Worm (Caenorhabditis elegans) whole organism, early embryonic: ENCODE results near the gene cth-2.

Source experiments
- B0310.2 ChIP-seq: sonication (generic microtip); optimal IDR thresholded peaks from 2 replicates; lab custom pipeline; 2016; ENCODE audit warnings: mild to moderate bottlenecking, missing genetic modification characterization, missing compliant biosample characterization
- aly-1 ChIP-seq: sonication (generic microtip); optimal IDR thresholded peaks from 2 replicates; lab custom pipeline; 2016; ENCODE audit warnings: missing genetic modification characterization, missing compliant biosample characterization
- ama-1 ChIP-seq: fragments of 150-350 bp; optimal IDR thresholded peaks from 2 replicates; lab custom pipeline; 2014
- ceh-13 ChIP-seq: fragments of 200-800 bp; sonication (Bioruptor generic); optimal IDR thresholded peaks from 2 replicates; lab custom pipeline; 2018; ENCODE audit warnings: mild to moderate bottlenecking, missing genetic modification characterization, missing compliant biosample characterization
- ceh-36 ChIP-seq: sonication (generic microtip); optimal IDR thresholded peaks from 2 replicates; lab custom pipeline; 2016; ENCODE audit warnings: missing genetic modification characterization, inconsistent platforms, missing compliant biosample characterization
- ets-7 ChIP-seq: sonication (generic microtip); optimal IDR thresholded peaks from 2 replicates; lab custom pipeline; 2016; ENCODE audit warnings: missing genotype, missing genetic modification characterization, missing compliant biosample characterization
- flt-1 ChIP-seq: fragments of 200-800 bp; sonication (Bioruptor generic); IDR thresholded peaks from 2 replicates; pipeline ENCODE4 v1.3.6; 2022; ENCODE audit warnings: missing genetic modification characterization, missing compliant biosample characterization
- hmbx-1 ChIP-seq: sonication (generic microtip); optimal IDR thresholded peaks from 2 replicates; lab custom pipeline; 2016; ENCODE audit warnings: mild to moderate bottlenecking, missing genetic modification characterization, missing compliant biosample characterization
- pes-1 ChIP-seq: fragments of 200-800 bp; sonication (Bioruptor generic); IDR thresholded peaks from 2 replicates; pipeline ENCODE4 v1.3.6; 2022; ENCODE audit warnings: missing genetic modification reagents, missing genetic modification characterization, missing compliant biosample characterization
- sea-1 ChIP-seq: fragments of 200-800 bp; sonication (Bioruptor generic); conservative IDR thresholded peaks from 2 replicates; pipeline ENCODE4 v1.3.6; 2022; ENCODE audit warnings: missing genetic modification characterization, missing compliant biosample characterization
- tbx-11 ChIP-seq: fragments of 200-800 bp; sonication (Bioruptor generic); IDR thresholded peaks from 2 replicates; pipeline ENCODE4 v1.3.6; 2022; ENCODE audit warnings: missing genetic modification characterization, missing compliant biosample characterization
- tra-4 ChIP-seq: sonication (generic microtip); optimal IDR thresholded peaks from 2 replicates; lab custom pipeline; 2017; ENCODE audit warnings: missing genetic modification characterization, missing compliant biosample characterization

DNA sequence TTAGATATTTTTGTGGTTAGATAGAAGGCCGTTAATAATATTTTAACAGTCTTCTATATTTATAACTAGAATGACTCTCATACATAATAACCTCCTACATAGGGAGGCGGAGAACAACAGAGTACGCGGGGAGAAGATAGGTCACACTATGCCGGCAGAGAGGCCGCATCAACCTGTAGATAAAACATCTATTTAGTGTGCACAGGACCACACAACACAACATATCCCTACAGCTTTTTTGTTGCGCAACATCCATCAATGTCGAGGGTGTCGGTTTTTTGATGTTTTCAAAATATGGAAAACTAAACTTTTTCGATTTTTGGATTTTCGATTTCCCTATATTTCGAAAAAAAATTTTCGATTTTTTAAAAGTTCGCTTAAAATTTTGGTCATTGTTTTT is 33.1 kb upstream of the cth-2 start:
- TF ChIP-seq ama-1 (lab: Kevin White, UChicago) (no peak), pes-1 (GFP tag; lab: Robert Waterston, UW) (0 out of 2 replicates have a peak, but pooled peaks have one; percentile 4), tbx-11 (no peak; the same call in 1 of the 2 replicates), B0310.2 (tag; lab: Kevin White, UChicago) (no peak), hmbx-1 (no peak), flt-1 (GFP tag; lab: Robert Waterston, UW) (no peak), ets-7 (tag; lab: Kevin White, UChicago) (no peak), ceh-36 (tag; lab: Kevin White, UChicago) (no peak), sea-1 (GFP tag; lab: Robert Waterston, UW) (no peak), aly-1 (no peak), ceh-13 (GFP tag; lab: Kevin White, UChicago) (no peak), tra-4 (no peak)
